Worm (Caenorhabditis elegans): ENCODE results near the gene F45G2.9.

DNA sequence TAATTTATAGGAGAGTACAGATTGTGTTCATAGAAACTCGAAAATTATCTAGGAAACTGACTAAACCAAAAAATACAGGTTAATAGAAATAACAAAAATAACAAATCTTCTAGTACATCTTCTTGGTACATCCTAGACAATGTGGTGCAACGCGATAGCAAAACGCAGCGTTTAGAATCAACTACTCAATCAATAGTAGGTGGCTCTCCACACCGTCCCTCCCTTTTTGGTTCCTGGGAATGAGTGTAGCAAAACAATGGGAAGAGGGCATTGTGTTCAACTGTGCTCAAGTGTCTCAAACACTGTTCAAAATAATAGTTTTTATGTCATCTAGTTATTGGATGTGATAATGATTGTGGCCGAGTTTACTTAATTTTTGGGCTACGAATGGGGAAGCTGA is 39.9 kb upstream of the F45G2.9 start, which contains the start of gene T27E9.6:
- TF ChIP-seq ztf-23 (GFP tag; IDR thresholded peaks at IDR 0.05) = no peak
- TF ChIP-seq ztf-29 (GFP tag; IDR thresholded peaks at IDR 0.05) = no peak
- TF ChIP-seq T22C8.4 (GFP tag; IDR thresholded peaks at IDR 0.05) = no peak
- TF ChIP-seq flt-1 (GFP tag; IDR thresholded peaks at IDR 0.05) = no peak
- no peak for TF ChIP-seq ref-1 (GFP tag; conservative IDR thresholded peaks at IDR 0.05)
- no peak for TF ChIP-seq tab-1 (GFP tag; IDR thresholded peaks at IDR 0.05)
- TF ChIP-seq med-1 (GFP tag; optimal IDR thresholded peaks at IDR 0.05; ENCODE audit: insufficient read depth) = no peak

Data from whole organism, midembryonic.